Fruit fly (Drosophila melanogaster) whole organism, wandering third instar larva: ENCODE measurements around the gene CaMKII.

Experiments
- Hr83 ChIP-seq: fragments of 200-300 bp; sonication (Bioruptor generic); optimal IDR thresholded peaks from 2 replicates; lab custom pipeline; 2016; ENCODE audit warnings: missing biosample characterization, mild to moderate bottlenecking, missing genetic modification characterization, moderate library complexity; ENCODE audit not compliant: poor library complexity, severe bottlenecking
- brk ChIP-seq: fragments of 200-800 bp; sonication (Bioruptor generic); optimal IDR thresholded peaks from 2 replicates; lab custom pipeline; 2016; ENCODE audit warnings: missing biosample characterization, mild to moderate bottlenecking, missing genetic modification characterization
- dl ChIP-seq, 2 experiments: fragments of 175-275, 200-275 bp in 1 of 2; fragments of 200-275 bp in 1 of 2; sonication (Bioruptor generic); optimal IDR thresholded peaks; lab custom pipeline; 2018; ENCODE audit warnings: mild to moderate bottlenecking in 2 of 2, missing biosample characterization in 2 of 2, missing genetic modification characterization in 2 of 2, moderate library complexity in 2 of 2; ENCODE audit not compliant: partially characterized antibody in 2 of 2, insufficient read depth in 1 of 2
- sage ChIP-seq: fragments of 200-800 bp; sonication (Bioruptor generic); optimal IDR thresholded peaks from 2 replicates; lab custom pipeline; 2016; ENCODE audit warnings: missing biosample characterization, mild to moderate bottlenecking, missing genetic modification characterization

dm6 chr4:1064219-1064618 lies 10.7 kb upstream of the CaMKII start:
- no peak for TF ChIP-seq brk (GFP tag; lab: Kevin White, UChicago)
- TF ChIP-seq Hr83 (GFP tag; lab: Kevin White, UChicago) = no peak
- TF ChIP-seq dl (GFP tag; optimal IDR thresholded peaks at IDR 0.05; lab: Kevin White, UChicago; ENCODE audit: insufficient read depth in 1 of 2, partially characterized antibody in 2 of 2) = no peak
- no peak for TF ChIP-seq sage
